Worm (Caenorhabditis elegans): ENCODE results near the gene enu-3.1.

ce11 chrIII:10395990-10396389 is 40.1 kb upstream of the enu-3.1 start, which contains the start of gene M03C11.1:
- no peak for TF ChIP-seq ama-1 (optimal IDR thresholded peaks at IDR 0.05)
- no peak for TF ChIP-seq sea-1 (GFP tag; conservative IDR thresholded peaks at IDR 0.05)
- no peak for TF ChIP-seq ets-7 (tag; optimal IDR thresholded peaks at IDR 0.05)
- no peak for TF ChIP-seq hmg-4 (GFP tag; optimal IDR thresholded peaks at IDR 0.05)
- no peak for TF ChIP-seq pes-1 (GFP tag; IDR thresholded peaks at IDR 0.05)
- TF ChIP-seq hmbx-1 (tag; optimal IDR thresholded peaks at IDR 0.05) = no peak
- TF ChIP-seq ceh-13 (GFP tag; optimal IDR thresholded peaks at IDR 0.05) = no peak
- TF ChIP-seq flt-1 (GFP tag; IDR thresholded peaks at IDR 0.05) = no peak
